Worm (Caenorhabditis elegans) whole organism, late embryonic: ENCODE data around the gene sex-1.

Experiments used
- C08G9.2 ChIP-seq: sonication (generic microtip); optimal IDR thresholded peaks from 2 replicates; lab custom pipeline; 2016; ENCODE audit warnings: mild to moderate bottlenecking, missing genetic modification characterization, moderate library complexity, missing compliant biosample characterization
- C38D4.7 ChIP-seq: fragments of 200-800 bp; sonication (Bioruptor generic); optimal IDR thresholded peaks from 2 replicates; lab custom pipeline; 2018; ENCODE audit warnings: mild to moderate bottlenecking, missing genetic modification characterization, moderate library complexity, missing compliant biosample characterization
- K09A11.1 ChIP-seq: sonication (generic microtip); optimal IDR thresholded peaks from 2 replicates; lab custom pipeline; 2017; ENCODE audit warnings: antibody characterized with exemption, mild to moderate bottlenecking, missing genetic modification characterization, missing compliant biosample characterization; ENCODE audit not compliant: insufficient read depth
- T23F11.4 ChIP-seq: fragments of 200-800 bp; sonication (Bioruptor generic); optimal IDR thresholded peaks from 2 replicates; lab custom pipeline; 2018; ENCODE audit warnings: mild to moderate bottlenecking, missing genetic modification characterization, missing compliant biosample characterization
- Y22D7AL.16 ChIP-seq: sonication (generic microtip); optimal IDR thresholded peaks from 2 replicates; lab custom pipeline; 2016; ENCODE audit warnings: missing genetic modification characterization, missing compliant biosample characterization
- ahr-1 ChIP-seq: sonication (generic microtip); optimal IDR thresholded peaks from 2 replicates; lab custom pipeline; 2016; ENCODE audit warnings: missing genetic modification characterization, missing compliant biosample characterization
- ama-1 ChIP-seq: fragments of 150-350 bp; optimal IDR thresholded peaks from 2 replicates; lab custom pipeline; 2014
- ceh-14 ChIP-seq: sonication (generic microtip); optimal IDR thresholded peaks from 2 replicates; lab custom pipeline; 2016; ENCODE audit warnings: missing genotype, missing genetic modification characterization, missing compliant biosample characterization
- ceh-18 ChIP-seq: sonication (generic microtip); optimal IDR thresholded peaks from 2 replicates; lab custom pipeline; 2016; ENCODE audit warnings: missing genetic modification characterization, missing compliant biosample characterization
- ceh-19 ChIP-seq: fragments of 200-800 bp; sonication (Bioruptor generic); optimal IDR thresholded peaks from 2 replicates; lab custom pipeline; 2018; ENCODE audit warnings: mild to moderate bottlenecking, missing genetic modification characterization, missing compliant biosample characterization
- ceh-22 ChIP-seq: sonication (generic microtip); optimal IDR thresholded peaks from 2 replicates; lab custom pipeline; 2017; ENCODE audit warnings: missing biosample characterization, missing genetic modification characterization
- ceh-30 ChIP-seq: fragments of 150-350 bp; optimal IDR thresholded peaks from 2 replicates; lab custom pipeline; 2014; ENCODE audit warnings: missing biosample characterization, missing genetic modification characterization
- ceh-31 ChIP-seq: sonication (generic microtip); optimal IDR thresholded peaks from 2 replicates; lab custom pipeline; 2016; ENCODE audit warnings: missing genetic modification characterization, missing compliant biosample characterization
- ceh-34 ChIP-seq: sonication (generic microtip); optimal IDR thresholded peaks from 2 replicates; lab custom pipeline; 2016; ENCODE audit warnings: mild to moderate bottlenecking, missing genetic modification characterization, missing compliant biosample characterization
- ceh-45 ChIP-seq: fragments of 200-800 bp; sonication (Bioruptor generic); IDR thresholded peaks from 2 replicates; pipeline ENCODE4 v1.3.6; 2022; ENCODE audit warnings: missing genetic modification reagents, missing genetic modification characterization, missing compliant biosample characterization
- ceh-48 ChIP-seq: sonication (generic microtip); optimal IDR thresholded peaks from 2 replicates; lab custom pipeline; 2016; ENCODE audit warnings: missing genetic modification characterization, inconsistent platforms, missing compliant biosample characterization
- ceh-6 ChIP-seq: fragments of 200-800 bp; sonication (Bioruptor generic); optimal IDR thresholded peaks from 2 replicates; lab custom pipeline; 2018; ENCODE audit warnings: mild to moderate bottlenecking, missing genetic modification characterization, missing compliant biosample characterization
- che-1 ChIP-seq: sonication (generic microtip); optimal IDR thresholded peaks from 2 replicates; lab custom pipeline; 2016; ENCODE audit warnings: mild to moderate bottlenecking, missing genetic modification characterization, missing compliant biosample characterization
- dmd-4 ChIP-seq: sonication (generic microtip); optimal IDR thresholded peaks from 2 replicates; lab custom pipeline; 2016; ENCODE audit warnings: borderline replicate concordance, missing genetic modification characterization, missing compliant biosample characterization
- dve-1 ChIP-seq: sonication (generic microtip); optimal IDR thresholded peaks from 2 replicates; lab custom pipeline; 2017; ENCODE audit warnings: antibody characterized with exemption, mild to moderate bottlenecking, missing genetic modification characterization, missing compliant biosample characterization
- elt-2 ChIP-seq: sonication (generic microtip); optimal IDR thresholded peaks from 2 replicates; lab custom pipeline; 2016; ENCODE audit warnings: missing genetic modification reagents, missing genetic modification characterization, missing compliant biosample characterization
- ets-4 ChIP-seq: sonication (generic microtip); optimal IDR thresholded peaks from 2 replicates; lab custom pipeline; 2016; ENCODE audit warnings: missing genetic modification characterization, missing compliant biosample characterization
- eyg-1 ChIP-seq: sonication (generic microtip); optimal IDR thresholded peaks from 2 replicates; lab custom pipeline; 2016; ENCODE audit warnings: missing genotype, missing genetic modification characterization, missing compliant biosample characterization
- fax-1 ChIP-seq: sonication (generic microtip); optimal IDR thresholded peaks from 2 replicates; lab custom pipeline; 2016; ENCODE audit warnings: missing genotype, missing genetic modification characterization, missing compliant biosample characterization
- fkh-10 ChIP-seq: fragments of 150-350 bp; optimal IDR thresholded peaks from 2 replicates; lab custom pipeline; 2014; ENCODE audit warnings: missing biosample characterization, missing genetic modification reagents, missing genetic modification characterization
- gmeb-2 ChIP-seq: sonication (generic microtip); optimal IDR thresholded peaks from 2 replicates; lab custom pipeline; 2016; ENCODE audit warnings: missing genetic modification characterization, inconsistent platforms, missing compliant biosample characterization
- hlh-13 ChIP-seq: fragments of 200-800 bp; sonication (Bioruptor generic); optimal IDR thresholded peaks from 2 replicates; lab custom pipeline; 2018; ENCODE audit warnings: mild to moderate bottlenecking, missing genetic modification characterization, missing compliant biosample characterization
- hlh-15 ChIP-seq: sonication (generic microtip); optimal IDR thresholded peaks from 2 replicates; lab custom pipeline; 2016; ENCODE audit warnings: missing genetic modification characterization, missing compliant biosample characterization
- hlh-6 ChIP-seq: sonication (generic microtip); optimal IDR thresholded peaks from 2 replicates; lab custom pipeline; 2016; ENCODE audit warnings: missing genotype, missing genetic modification characterization, missing compliant biosample characterization
- hlh-8 ChIP-seq: sonication (generic microtip); optimal IDR thresholded peaks from 2 replicates; lab custom pipeline; 2016; ENCODE audit warnings: missing genotype, missing genetic modification characterization, missing compliant biosample characterization
- lim-6 ChIP-seq: sonication (generic microtip); optimal IDR thresholded peaks from 2 replicates; lab custom pipeline; 2016; ENCODE audit warnings: missing genetic modification characterization, missing compliant biosample characterization
- lin-11 ChIP-seq: fragments of 200-800 bp; sonication (Bioruptor generic); optimal IDR thresholded peaks from 2 replicates; lab custom pipeline; 2018; ENCODE audit warnings: mild to moderate bottlenecking, missing genetic modification characterization, missing compliant biosample characterization
- mec-3 ChIP-seq: sonication (generic microtip); optimal IDR thresholded peaks from 2 replicates; lab custom pipeline; 2016; ENCODE audit warnings: borderline replicate concordance, missing genetic modification characterization, missing compliant biosample characterization
- nfya-1 ChIP-seq: sonication (generic microtip); optimal IDR thresholded peaks from 2 replicates; lab custom pipeline; 2017; ENCODE audit warnings: missing genetic modification characterization, mild to moderate bottlenecking, missing compliant biosample characterization, antibody characterized with exemption, moderate library complexity
- nhr-11 ChIP-seq: fragments of 150-350 bp; optimal IDR thresholded peaks from 2 replicates; lab custom pipeline; 2014; ENCODE audit warnings: missing biosample characterization, missing genetic modification characterization
- npax-4 ChIP-seq: sonication (generic microtip); optimal IDR thresholded peaks from 2 replicates; lab custom pipeline; 2016; ENCODE audit warnings: missing genetic modification characterization, missing compliant biosample characterization
- odd-2 ChIP-seq: sonication (generic microtip); optimal IDR thresholded peaks from 2 replicates; lab custom pipeline; 2017; ENCODE audit warnings: antibody characterized with exemption, mild to moderate bottlenecking, missing genetic modification characterization, missing compliant biosample characterization
- pag-3 ChIP-seq: sonication (generic microtip); optimal IDR thresholded peaks from 2 replicates; lab custom pipeline; 2016; ENCODE audit warnings: missing compliant biosample characterization, missing genetic modification characterization, borderline replicate concordance
- pat-9 ChIP-seq: fragments of 200-800 bp; sonication (Bioruptor generic); optimal IDR thresholded peaks from 2 replicates; lab custom pipeline; 2018; ENCODE audit warnings: mild to moderate bottlenecking, missing genetic modification characterization, moderate library complexity, missing compliant biosample characterization
- pax-1 ChIP-seq: fragments of 150-350 bp; optimal IDR thresholded peaks from 2 replicates; lab custom pipeline; 2014; ENCODE audit warnings: missing biosample characterization, missing genetic modification characterization
- pha-2 ChIP-seq: sonication (generic microtip); optimal IDR thresholded peaks from 2 replicates; lab custom pipeline; 2017; ENCODE audit warnings: mild to moderate bottlenecking, missing genetic modification characterization, missing compliant biosample characterization
- pha-4 ChIP-seq: fragments of 150-350 bp; optimal IDR thresholded peaks from 2 replicates; lab custom pipeline; 2018; ENCODE audit warnings: missing biosample characterization, missing genetic modification reagents, missing genetic modification characterization
- pros-1 ChIP-seq: fragments of 150-350 bp; optimal IDR thresholded peaks from 2 replicates; lab custom pipeline; 2014; ENCODE audit warnings: missing biosample characterization, missing genetic modification reagents, missing genetic modification characterization
- sdc-2 ChIP-seq: sonication (generic microtip); optimal IDR thresholded peaks from 2 replicates; lab custom pipeline; 2016; ENCODE audit warnings: missing genotype, missing genetic modification characterization, missing compliant biosample characterization
- sox-4 ChIP-seq: sonication (generic microtip); optimal IDR thresholded peaks from 2 replicates; lab custom pipeline; 2017; ENCODE audit warnings: mild to moderate bottlenecking, missing genetic modification characterization, inconsistent platforms, missing compliant biosample characterization
- syd-9 ChIP-seq: sonication (generic microtip); optimal IDR thresholded peaks from 2 replicates; lab custom pipeline; 2016; ENCODE audit warnings: mild to moderate bottlenecking, missing genetic modification characterization, moderate library complexity, missing compliant biosample characterization
- tbx-2 ChIP-seq: sonication (generic microtip); optimal IDR thresholded peaks from 2 replicates; lab custom pipeline; 2016; ENCODE audit warnings: missing genetic modification characterization, missing compliant biosample characterization
- tbx-7 ChIP-seq: sonication (generic microtip); optimal IDR thresholded peaks from 2 replicates; lab custom pipeline; 2016; ENCODE audit warnings: missing genotype, missing genetic modification characterization, missing compliant biosample characterization
- ttx-3 ChIP-seq: sonication (generic microtip); optimal IDR thresholded peaks from 2 replicates; lab custom pipeline; 2016; ENCODE audit warnings: missing genetic modification reagents, missing genetic modification characterization, missing compliant biosample characterization
- unc-42 ChIP-seq: sonication (generic microtip); optimal IDR thresholded peaks from 2 replicates; lab custom pipeline; 2016; ENCODE audit warnings: missing genotype, missing genetic modification characterization, missing compliant biosample characterization
- unc-55 ChIP-seq: sonication (generic microtip); optimal IDR thresholded peaks from 2 replicates; lab custom pipeline; 2017; ENCODE audit warnings: missing biosample characterization, missing genetic modification reagents, missing genetic modification characterization
- unc-86 ChIP-seq: sonication (generic microtip); optimal IDR thresholded peaks from 2 replicates; lab custom pipeline; 2016; ENCODE audit warnings: missing genetic modification characterization, missing compliant biosample characterization
- zip-5 ChIP-seq: sonication (generic microtip); optimal IDR thresholded peaks from 2 replicates; lab custom pipeline; 2016; ENCODE audit warnings: missing genetic modification characterization, missing compliant biosample characterization
- ztf-16 ChIP-seq: sonication (generic microtip); optimal IDR thresholded peaks from 2 replicates; lab custom pipeline; 2017; ENCODE audit warnings: missing genetic modification characterization, missing compliant biosample characterization

Gene sex-1

ce11 chrX:10188493-10188895 is 16.7 kb downstream of the sex-1 start:
- peak; percentile 77 for TF ChIP-seq ceh-31 (tag; lab: Kevin White, UChicago)
- TF ChIP-seq ceh-19 (GFP tag; lab: Kevin White, UChicago), result no peak
- peak; percentile 52 for TF ChIP-seq ceh-30 (tag; lab: Kevin White, UChicago)
- TF ChIP-seq ceh-22, result no peak
- TF ChIP-seq unc-55, result peak; percentile 41
- TF ChIP-seq che-1, result no peak
- no peak for TF ChIP-seq nhr-11 (tag; lab: Kevin White, UChicago)
- peak; percentile 92 for TF ChIP-seq tbx-2
- no peak for TF ChIP-seq lim-6 (tag; lab: Kevin White, UChicago)
- no peak for TF ChIP-seq hlh-13 (GFP tag; lab: Kevin White, UChicago)
- peak; percentile 61 for TF ChIP-seq ceh-14
- no peak for TF ChIP-seq ttx-3 (tag; lab: Kevin White, UChicago)
- no peak for TF ChIP-seq pha-4 (tag; lab: Kevin White, UChicago)
- TF ChIP-seq eyg-1, result no peak
- peak; percentile 71 for TF ChIP-seq unc-42 (tag; lab: Kevin White, UChicago)
- TF ChIP-seq K09A11.1 (tag; lab: Kevin White, UChicago), result no peak
- TF ChIP-seq ceh-18 (tag; lab: Kevin White, UChicago), result peak; percentile 85
- peak; percentile 74 for TF ChIP-seq syd-9 (tag; lab: Kevin White, UChicago)
- TF ChIP-seq ceh-45 (GFP tag; lab: Robert Waterston, UW), result no peak
- TF ChIP-seq sdc-2 (tag; lab: Kevin White, UChicago), result peak; percentile 81
- TF ChIP-seq nfya-1 (tag; lab: Kevin White, UChicago), result peak; percentile 75
- TF ChIP-seq odd-2, result no peak
- TF ChIP-seq pha-2 (tag; lab: Kevin White, UChicago), result peak; percentile 77
- TF ChIP-seq ets-4, result peak; percentile 26
- TF ChIP-seq mec-3 (tag; lab: Kevin White, UChicago), result peak; percentile 52
- TF ChIP-seq pax-1 (tag; lab: Kevin White, UChicago), result no peak
- TF ChIP-seq ceh-34 (tag; lab: Kevin White, UChicago), result peak; percentile 87
- TF ChIP-seq sox-4 (tag; lab: Kevin White, UChicago), result no peak
- peak; percentile 42 for TF ChIP-seq pros-1 (tag; lab: Kevin White, UChicago)
- no peak for TF ChIP-seq dve-1 (tag; lab: Kevin White, UChicago)
- TF ChIP-seq ama-1 (lab: Kevin White, UChicago), result no peak
- no peak for TF ChIP-seq fkh-10 (GFP tag; lab: Kevin White, UChicago)
- peak; percentile 9 for TF ChIP-seq ztf-16 (tag; lab: Kevin White, UChicago)
- TF ChIP-seq elt-2 (tag; lab: Kevin White, UChicago), result peak; percentile 79
- TF ChIP-seq zip-5 (tag; lab: Kevin White, UChicago), result no peak
- peak; percentile 2 for TF ChIP-seq ceh-48 (tag; lab: Kevin White, UChicago)
- peak; percentile 32 for TF ChIP-seq unc-86
- peak; percentile 14 for TF ChIP-seq T23F11.4 (GFP tag; lab: Kevin White, UChicago)
- TF ChIP-seq C08G9.2, result peak; percentile 40
- peak; percentile 48 for TF ChIP-seq Y22D7AL.16
- peak; percentile 10 for TF ChIP-seq gmeb-2 (tag; lab: Kevin White, UChicago)
- TF ChIP-seq hlh-8 (tag; lab: Kevin White, UChicago), result peak; percentile 56
- peak; percentile 22 for TF ChIP-seq ceh-6 (GFP tag; lab: Kevin White, UChicago)
- no peak for TF ChIP-seq ahr-1
- peak; percentile 66 for TF ChIP-seq dmd-4
- TF ChIP-seq pat-9 (tag; lab: Kevin White, UChicago), result no peak
- TF ChIP-seq npax-4, result no peak
- no peak for TF ChIP-seq tbx-7 (tag; lab: Kevin White, UChicago)
- TF ChIP-seq hlh-15 (tag; lab: Kevin White, UChicago), result no peak
- TF ChIP-seq C38D4.7 (GFP tag; lab: Kevin White, UChicago), result no peak
- peak; percentile 65 for TF ChIP-seq fax-1 (tag; lab: Kevin White, UChicago)
- TF ChIP-seq hlh-6 (tag; lab: Kevin White, UChicago), result peak; percentile 91
- no peak for TF ChIP-seq lin-11 (tag; lab: Kevin White, UChicago)
- TF ChIP-seq pag-3 (tag; lab: Kevin White, UChicago), result peak; percentile 3
